Fruit fly (Drosophila melanogaster): ENCODE data around the gene CG12106.

- TF ChIP-seq CG8632 (GFP tag; optimal IDR thresholded peaks at IDR 0.05) (no peak), CG16779 (tag; optimal IDR thresholded peaks at IDR 0.05) (no peak)
Measured at dm6 chrX:9187429-9187828, 6.3 kb upstream of the CG12106 start.
